Worm (Caenorhabditis elegans): Measurements from ENCODE around the gene Y46D2A.3.

The Y46D2A.3 gene

DNA sequence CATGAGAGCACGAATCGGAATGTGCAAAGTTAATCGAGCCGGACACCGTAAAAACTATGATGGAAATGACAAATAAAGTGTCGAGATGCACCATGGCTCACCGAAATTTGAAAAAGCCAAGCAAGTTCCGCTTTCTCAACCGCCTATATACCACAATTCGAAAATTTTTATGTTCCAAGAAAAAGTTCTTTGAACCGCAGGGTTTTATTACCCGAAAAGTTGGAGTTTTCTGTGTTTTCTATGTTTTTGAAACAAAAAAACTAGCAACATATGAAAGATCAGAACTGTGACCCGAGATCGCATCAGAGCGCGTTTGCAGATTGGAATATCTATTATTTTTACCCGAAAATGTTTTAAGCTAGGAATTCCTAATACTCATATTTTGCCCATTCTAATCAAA lies at the start of gene Y46D2A.3:
Gene Y46D2A.3, minus strand, starts transcription at position 101 of the 400 bp plus-strand sequence.
- TF ChIP-seq hmbx-1 (tag; optimal IDR thresholded peaks at IDR 0.05) (no peak), aly-1 (tag; optimal IDR thresholded peaks at IDR 0.05) (no peak), hmg-4 (GFP tag; optimal IDR thresholded peaks at IDR 0.05) (no peak), ceh-13 (GFP tag; optimal IDR thresholded peaks at IDR 0.05) (no peak), scrt-1 (GFP tag; IDR thresholded peaks at IDR 0.05) (no peak), ets-7 (tag; optimal IDR thresholded peaks at IDR 0.05) (no peak), sea-1 (GFP tag; conservative IDR thresholded peaks at IDR 0.05) (no peak), tbx-11 (GFP tag; IDR thresholded peaks at IDR 0.05) (no peak), ceh-36 (tag; optimal IDR thresholded peaks at IDR 0.05) (no peak), B0310.2 (tag; optimal IDR thresholded peaks at IDR 0.05) (no peak), hnd-1 (tag; optimal IDR thresholded peaks at IDR 0.05) (no peak), ama-1 (optimal IDR thresholded peaks at IDR 0.05) (no peak)

DNA sequence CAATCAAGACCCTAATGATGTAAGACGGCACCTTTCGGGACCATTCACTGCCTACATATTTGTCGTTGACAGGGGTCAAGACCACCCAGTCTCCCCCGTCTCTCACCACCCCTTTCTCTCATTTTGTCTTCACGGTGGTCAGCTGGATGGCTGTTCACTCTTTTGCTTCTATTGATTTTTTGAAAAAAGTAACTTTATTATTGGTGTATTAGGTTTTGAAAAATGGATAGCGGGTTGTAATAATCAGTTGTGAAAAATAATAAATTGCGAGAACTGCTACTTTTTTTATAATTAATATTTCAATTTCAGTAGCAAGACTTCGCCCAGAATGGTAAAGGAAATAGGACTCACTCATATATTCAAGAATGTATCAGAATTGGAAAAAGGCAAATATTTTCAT lies 49.8 kb upstream of the Y46D2A.3 start, which contains the start of gene bath-9:
Gene bath-9, plus strand, starts transcription at position 301 of the 400 bp plus-strand sequence.
- TF ChIP-seq ceh-13 (GFP tag; optimal IDR thresholded peaks at IDR 0.05), result no peak
- no peak for TF ChIP-seq ets-7 (tag; optimal IDR thresholded peaks at IDR 0.05)
- TF ChIP-seq ama-1 (optimal IDR thresholded peaks at IDR 0.05), result no peak
- no peak for TF ChIP-seq aly-1 (tag; optimal IDR thresholded peaks at IDR 0.05)
- no peak for TF ChIP-seq sea-1 (GFP tag; conservative IDR thresholded peaks at IDR 0.05)

DNA sequence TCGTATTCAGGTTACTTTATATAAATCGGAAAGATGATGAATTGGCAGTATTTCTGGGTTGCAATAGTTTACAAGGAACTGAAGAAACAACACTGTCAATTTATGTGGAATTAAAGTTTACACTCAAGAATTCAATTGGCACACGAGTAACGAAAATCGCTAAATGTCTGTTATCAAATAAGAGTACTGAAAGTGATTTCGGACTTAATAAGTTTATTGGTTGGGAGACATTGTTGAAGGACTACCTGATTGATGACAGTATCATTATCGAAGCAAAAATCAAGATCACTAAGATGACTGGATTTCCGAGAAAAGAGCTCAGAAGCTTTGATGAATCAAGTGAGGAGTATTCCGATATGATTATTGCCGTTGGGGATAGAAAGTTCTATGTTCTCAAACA lies 48.3 kb upstream of the Y46D2A.3 start:
- TF ChIP-seq hnd-1 (tag; optimal IDR thresholded peaks at IDR 0.05), result no peak
- TF ChIP-seq tra-4 (tag; optimal IDR thresholded peaks at IDR 0.05), result no peak
- TF ChIP-seq ama-1 (optimal IDR thresholded peaks at IDR 0.05), result no peak
- no peak for TF ChIP-seq flt-1 (GFP tag; IDR thresholded peaks at IDR 0.05)
- TF ChIP-seq hmg-4 (GFP tag; optimal IDR thresholded peaks at IDR 0.05), result no peak
- no peak for TF ChIP-seq tbx-11 (GFP tag; IDR thresholded peaks at IDR 0.05)
- no peak for TF ChIP-seq ets-7 (tag; optimal IDR thresholded peaks at IDR 0.05)
- TF ChIP-seq tbx-37 (GFP tag; conservative IDR thresholded peaks at IDR 0.05), result no peak
- no peak for TF ChIP-seq ceh-13 (GFP tag; optimal IDR thresholded peaks at IDR 0.05)
- TF ChIP-seq hmbx-1 (tag; optimal IDR thresholded peaks at IDR 0.05), result no peak
- TF ChIP-seq F13C5.2 (tag; optimal IDR thresholded peaks at IDR 0.05), result no peak
- no peak for TF ChIP-seq sea-1 (GFP tag; conservative IDR thresholded peaks at IDR 0.05)
- no peak for TF ChIP-seq pes-1 (GFP tag; IDR thresholded peaks at IDR 0.05)
- TF ChIP-seq aly-1 (tag; optimal IDR thresholded peaks at IDR 0.05), result no peak

ce11 chrII:3374779-3375178 lies 47.8 kb upstream of the Y46D2A.3 start, which contains the start of gene bath-10:
bath-10 (plus strand) TSS chrII:3375079.
- TF ChIP-seq hmbx-1 (tag; optimal IDR thresholded peaks at IDR 0.05) (no peak), F13C5.2 (tag; optimal IDR thresholded peaks at IDR 0.05) (no peak), sea-1 (GFP tag; conservative IDR thresholded peaks at IDR 0.05) (no peak), ceh-36 (tag; optimal IDR thresholded peaks at IDR 0.05) (no peak), tra-4 (tag; optimal IDR thresholded peaks at IDR 0.05) (no peak), flt-1 (GFP tag; IDR thresholded peaks at IDR 0.05) (no peak), tbx-37 (GFP tag; conservative IDR thresholded peaks at IDR 0.05) (no peak), ceh-13 (GFP tag; optimal IDR thresholded peaks at IDR 0.05) (no peak), hmg-4 (GFP tag; optimal IDR thresholded peaks at IDR 0.05) (no peak), tbx-11 (GFP tag; IDR thresholded peaks at IDR 0.05) (no peak), pes-1 (GFP tag; IDR thresholded peaks at IDR 0.05) (no peak), scrt-1 (GFP tag; IDR thresholded peaks at IDR 0.05) (no peak), ama-1 (optimal IDR thresholded peaks at IDR 0.05) (no peak)

ce11 chrII:3373875-3374274 lies 46.9 kb upstream of the Y46D2A.3 start:
- TF ChIP-seq ets-7 (tag; optimal IDR thresholded peaks at IDR 0.05) (peak; percentile 24), sea-1 (GFP tag; conservative IDR thresholded peaks at IDR 0.05) (no peak)

DNA sequence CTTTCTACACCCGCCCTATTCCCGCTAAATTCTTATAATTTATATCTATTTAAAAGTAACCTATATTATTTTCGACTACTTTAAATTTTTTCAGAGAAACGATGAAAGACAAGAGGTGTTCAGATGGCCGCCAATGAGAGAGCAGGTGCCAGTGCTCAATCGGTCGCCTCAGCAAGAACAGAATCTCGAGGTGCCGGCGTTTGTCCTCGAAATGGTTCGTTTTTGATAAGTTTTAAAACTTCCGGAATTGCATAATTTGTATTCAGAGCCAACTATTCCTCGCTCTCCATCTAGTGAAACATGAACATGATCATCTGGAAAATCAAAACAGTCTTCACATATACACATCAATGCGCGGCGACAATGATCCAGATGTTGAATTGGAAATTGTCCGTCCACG lies 44.0 kb upstream of the Y46D2A.3 start, which contains the start of gene bath-23:
Gene bath-23, plus strand, starts transcription at position 301 of the 400 bp plus-strand sequence.
- no peak for TF ChIP-seq aly-1 (tag; optimal IDR thresholded peaks at IDR 0.05)
- TF ChIP-seq tbx-11 (GFP tag; IDR thresholded peaks at IDR 0.05), result no peak
- TF ChIP-seq F13C5.2 (tag; optimal IDR thresholded peaks at IDR 0.05), result no peak
- TF ChIP-seq ama-1 (optimal IDR thresholded peaks at IDR 0.05), result no peak
- TF ChIP-seq hnd-1 (tag; optimal IDR thresholded peaks at IDR 0.05), result no peak
- TF ChIP-seq sea-1 (GFP tag; conservative IDR thresholded peaks at IDR 0.05), result no peak
- TF ChIP-seq flt-1 (GFP tag; IDR thresholded peaks at IDR 0.05), result no peak
- TF ChIP-seq hmbx-1 (tag; optimal IDR thresholded peaks at IDR 0.05), result no peak
- TF ChIP-seq pes-1 (GFP tag; IDR thresholded peaks at IDR 0.05), result no peak
- no peak for TF ChIP-seq ceh-13 (GFP tag; optimal IDR thresholded peaks at IDR 0.05)
- no peak for TF ChIP-seq B0310.2 (tag; optimal IDR thresholded peaks at IDR 0.05)

DNA sequence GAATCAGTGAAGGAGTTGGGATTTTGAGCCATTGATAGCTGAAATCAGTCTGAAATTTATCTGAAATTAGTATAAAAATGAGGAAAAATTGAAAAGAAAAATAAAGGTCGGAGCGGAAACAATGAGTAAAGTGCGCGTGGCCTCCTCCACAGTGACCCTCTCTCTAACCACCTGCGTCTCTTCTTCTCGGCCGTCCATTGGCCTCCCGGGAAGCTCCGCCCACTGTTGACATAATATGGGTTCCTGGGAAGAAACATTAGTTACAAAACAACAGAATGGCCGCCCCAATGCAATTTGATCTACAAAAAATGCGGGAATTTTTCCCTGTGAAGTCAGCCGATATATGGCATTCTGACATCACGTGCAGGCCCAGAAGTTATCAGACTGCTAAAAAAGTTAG lies 43.1 kb upstream of the Y46D2A.3 start, which contains the start of gene Y49F6C.8:
Gene Y49F6C.8, minus strand, starts transcription at position 51 of the 400 bp plus-strand sequence.
- TF ChIP-seq tra-4 (tag; optimal IDR thresholded peaks at IDR 0.05) (no peak), scrt-1 (GFP tag; IDR thresholded peaks at IDR 0.05) (no peak), ets-7 (tag; optimal IDR thresholded peaks at IDR 0.05) (no peak), F13C5.2 (tag; optimal IDR thresholded peaks at IDR 0.05) (no peak), hmbx-1 (tag; optimal IDR thresholded peaks at IDR 0.05) (no peak), hnd-1 (tag; optimal IDR thresholded peaks at IDR 0.05) (no peak), sea-1 (GFP tag; conservative IDR thresholded peaks at IDR 0.05) (no peak), ceh-13 (GFP tag; optimal IDR thresholded peaks at IDR 0.05) (no peak), ceh-36 (tag; optimal IDR thresholded peaks at IDR 0.05) (no peak), flt-1 (GFP tag; IDR thresholded peaks at IDR 0.05) (no peak), pes-1 (GFP tag; IDR thresholded peaks at IDR 0.05) (no peak), aly-1 (tag; optimal IDR thresholded peaks at IDR 0.05) (no peak), ama-1 (optimal IDR thresholded peaks at IDR 0.05) (no peak), tbx-11 (GFP tag; IDR thresholded peaks at IDR 0.05) (no peak), hmg-4 (GFP tag; optimal IDR thresholded peaks at IDR 0.05) (no peak), B0310.2 (tag; optimal IDR thresholded peaks at IDR 0.05) (no peak), tbx-37 (GFP tag; conservative IDR thresholded peaks at IDR 0.05) (no peak)

ce11 chrII:3368097-3368496 lies 41.1 kb upstream of the Y46D2A.3 start, which contains the start of gene Y49F6C.7:
Y49F6C.7 (minus strand) TSS chrII:3368197.
- no peak for TF ChIP-seq flt-1 (GFP tag; IDR thresholded peaks at IDR 0.05)
- no peak for TF ChIP-seq hnd-1 (tag; optimal IDR thresholded peaks at IDR 0.05)
- TF ChIP-seq tbx-11 (GFP tag; IDR thresholded peaks at IDR 0.05), result no peak
- TF ChIP-seq hmg-4 (GFP tag; optimal IDR thresholded peaks at IDR 0.05), result no peak
- no peak for TF ChIP-seq scrt-1 (GFP tag; IDR thresholded peaks at IDR 0.05)
- no peak for TF ChIP-seq sea-1 (GFP tag; conservative IDR thresholded peaks at IDR 0.05)
- no peak for TF ChIP-seq ama-1 (optimal IDR thresholded peaks at IDR 0.05)
- TF ChIP-seq hmbx-1 (tag; optimal IDR thresholded peaks at IDR 0.05), result no peak
- TF ChIP-seq aly-1 (tag; optimal IDR thresholded peaks at IDR 0.05), result no peak
- TF ChIP-seq ets-7 (tag; optimal IDR thresholded peaks at IDR 0.05), result no peak
- no peak for TF ChIP-seq ceh-36 (tag; optimal IDR thresholded peaks at IDR 0.05)
- no peak for TF ChIP-seq ceh-13 (GFP tag; optimal IDR thresholded peaks at IDR 0.05)
- TF ChIP-seq tra-4 (tag; optimal IDR thresholded peaks at IDR 0.05), result no peak
- TF ChIP-seq F13C5.2 (tag; optimal IDR thresholded peaks at IDR 0.05), result no peak
- no peak for TF ChIP-seq tbx-37 (GFP tag; conservative IDR thresholded peaks at IDR 0.05)
- TF ChIP-seq B0310.2 (tag; optimal IDR thresholded peaks at IDR 0.05), result no peak
- no peak for TF ChIP-seq pes-1 (GFP tag; IDR thresholded peaks at IDR 0.05)

Data from whole organism, early embryonic.